Worm (Caenorhabditis elegans) whole organism, late embryonic: ENCODE data around the gene sri-9.

Experiments used
- C08G9.2 ChIP-seq: sonication (generic microtip); optimal IDR thresholded peaks from 2 replicates; lab custom pipeline; 2016; ENCODE audit warnings: mild to moderate bottlenecking, missing genetic modification characterization, moderate library complexity, missing compliant biosample characterization
- C38D4.7 ChIP-seq: fragments of 200-800 bp; sonication (Bioruptor generic); optimal IDR thresholded peaks from 2 replicates; lab custom pipeline; 2018; ENCODE audit warnings: mild to moderate bottlenecking, missing genetic modification characterization, moderate library complexity, missing compliant biosample characterization
- F13H6.1 ChIP-seq: sonication (generic microtip); optimal IDR thresholded peaks from 2 replicates; lab custom pipeline; 2016; ENCODE audit warnings: missing genetic modification characterization, missing compliant biosample characterization
- K02D7.2 ChIP-seq: sonication (generic microtip); optimal IDR thresholded peaks from 2 replicates; lab custom pipeline; 2017; ENCODE audit warnings: mild to moderate bottlenecking, missing genetic modification characterization, missing compliant biosample characterization
- K09A11.1 ChIP-seq: sonication (generic microtip); optimal IDR thresholded peaks from 2 replicates; lab custom pipeline; 2017; ENCODE audit warnings: antibody characterized with exemption, mild to moderate bottlenecking, missing genetic modification characterization, missing compliant biosample characterization; ENCODE audit not compliant: insufficient read depth
- T23F11.4 ChIP-seq: fragments of 200-800 bp; sonication (Bioruptor generic); optimal IDR thresholded peaks from 2 replicates; lab custom pipeline; 2018; ENCODE audit warnings: mild to moderate bottlenecking, missing genetic modification characterization, missing compliant biosample characterization
- ahr-1 ChIP-seq: sonication (generic microtip); optimal IDR thresholded peaks from 2 replicates; lab custom pipeline; 2016; ENCODE audit warnings: missing genetic modification characterization, missing compliant biosample characterization
- ceh-14 ChIP-seq: sonication (generic microtip); optimal IDR thresholded peaks from 2 replicates; lab custom pipeline; 2016; ENCODE audit warnings: missing genotype, missing genetic modification characterization, missing compliant biosample characterization
- ceh-2 ChIP-seq: sonication (generic microtip); optimal IDR thresholded peaks from 2 replicates; lab custom pipeline; 2016; ENCODE audit warnings: missing genotype, missing genetic modification characterization, missing compliant biosample characterization
- ceh-22 ChIP-seq: sonication (generic microtip); optimal IDR thresholded peaks from 2 replicates; lab custom pipeline; 2017; ENCODE audit warnings: missing biosample characterization, missing genetic modification characterization
- ceh-31 ChIP-seq: sonication (generic microtip); optimal IDR thresholded peaks from 2 replicates; lab custom pipeline; 2016; ENCODE audit warnings: missing genetic modification characterization, missing compliant biosample characterization
- ceh-45 ChIP-seq: fragments of 200-800 bp; sonication (Bioruptor generic); IDR thresholded peaks from 2 replicates; pipeline ENCODE4 v1.3.6; 2022; ENCODE audit warnings: missing genetic modification reagents, missing genetic modification characterization, missing compliant biosample characterization
- ceh-48 ChIP-seq: sonication (generic microtip); optimal IDR thresholded peaks from 2 replicates; lab custom pipeline; 2016; ENCODE audit warnings: missing genetic modification characterization, inconsistent platforms, missing compliant biosample characterization
- ceh-6 ChIP-seq: fragments of 200-800 bp; sonication (Bioruptor generic); optimal IDR thresholded peaks from 2 replicates; lab custom pipeline; 2018; ENCODE audit warnings: mild to moderate bottlenecking, missing genetic modification characterization, missing compliant biosample characterization
- ceh-9 ChIP-seq: sonication (generic microtip); optimal IDR thresholded peaks from 2 replicates; lab custom pipeline; 2016; ENCODE audit warnings: mild to moderate bottlenecking, missing genetic modification characterization, inconsistent platforms, missing compliant biosample characterization
- che-1 ChIP-seq: sonication (generic microtip); optimal IDR thresholded peaks from 2 replicates; lab custom pipeline; 2016; ENCODE audit warnings: mild to moderate bottlenecking, missing genetic modification characterization, missing compliant biosample characterization
- dmd-4 ChIP-seq: sonication (generic microtip); optimal IDR thresholded peaks from 2 replicates; lab custom pipeline; 2016; ENCODE audit warnings: borderline replicate concordance, missing genetic modification characterization, missing compliant biosample characterization
- elt-2 ChIP-seq: sonication (generic microtip); optimal IDR thresholded peaks from 2 replicates; lab custom pipeline; 2016; ENCODE audit warnings: missing genetic modification reagents, missing genetic modification characterization, missing compliant biosample characterization
- elt-4 ChIP-seq: sonication (generic microtip); optimal IDR thresholded peaks from 2 replicates; lab custom pipeline; 2016; ENCODE audit warnings: missing genetic modification characterization, missing compliant biosample characterization
- ets-4 ChIP-seq: sonication (generic microtip); optimal IDR thresholded peaks from 2 replicates; lab custom pipeline; 2016; ENCODE audit warnings: missing genetic modification characterization, missing compliant biosample characterization
- fkh-6 ChIP-seq: sonication (generic microtip); optimal IDR thresholded peaks from 2 replicates; lab custom pipeline; 2016; ENCODE audit warnings: missing genetic modification characterization, missing compliant biosample characterization
- hlh-13 ChIP-seq: fragments of 200-800 bp; sonication (Bioruptor generic); optimal IDR thresholded peaks from 2 replicates; lab custom pipeline; 2018; ENCODE audit warnings: mild to moderate bottlenecking, missing genetic modification characterization, missing compliant biosample characterization
- hlh-30 ChIP-seq: sonication (generic microtip); optimal IDR thresholded peaks from 2 replicates; lab custom pipeline; 2017; ENCODE audit warnings: antibody characterized with exemption, missing genetic modification characterization, missing compliant biosample characterization; ENCODE audit not compliant: insufficient read depth
- lin-11 ChIP-seq: fragments of 200-800 bp; sonication (Bioruptor generic); optimal IDR thresholded peaks from 2 replicates; lab custom pipeline; 2018; ENCODE audit warnings: mild to moderate bottlenecking, missing genetic modification characterization, missing compliant biosample characterization
- nfya-1 ChIP-seq: sonication (generic microtip); optimal IDR thresholded peaks from 2 replicates; lab custom pipeline; 2017; ENCODE audit warnings: missing genetic modification characterization, mild to moderate bottlenecking, missing compliant biosample characterization, antibody characterized with exemption, moderate library complexity
- nhr-11 ChIP-seq: fragments of 150-350 bp; optimal IDR thresholded peaks from 2 replicates; lab custom pipeline; 2014; ENCODE audit warnings: missing biosample characterization, missing genetic modification characterization
- odd-2 ChIP-seq: sonication (generic microtip); optimal IDR thresholded peaks from 2 replicates; lab custom pipeline; 2017; ENCODE audit warnings: antibody characterized with exemption, mild to moderate bottlenecking, missing genetic modification characterization, missing compliant biosample characterization
- pat-9 ChIP-seq: fragments of 200-800 bp; sonication (Bioruptor generic); optimal IDR thresholded peaks from 2 replicates; lab custom pipeline; 2018; ENCODE audit warnings: mild to moderate bottlenecking, missing genetic modification characterization, moderate library complexity, missing compliant biosample characterization
- pha-4 ChIP-seq: fragments of 150-350 bp; optimal IDR thresholded peaks from 2 replicates; lab custom pipeline; 2018; ENCODE audit warnings: missing biosample characterization, missing genetic modification reagents, missing genetic modification characterization
- sox-4 ChIP-seq: sonication (generic microtip); optimal IDR thresholded peaks from 2 replicates; lab custom pipeline; 2017; ENCODE audit warnings: mild to moderate bottlenecking, missing genetic modification characterization, inconsistent platforms, missing compliant biosample characterization
- tbx-7 ChIP-seq: sonication (generic microtip); optimal IDR thresholded peaks from 2 replicates; lab custom pipeline; 2016; ENCODE audit warnings: missing genotype, missing genetic modification characterization, missing compliant biosample characterization
- ttx-3 ChIP-seq: sonication (generic microtip); optimal IDR thresholded peaks from 2 replicates; lab custom pipeline; 2016; ENCODE audit warnings: missing genetic modification reagents, missing genetic modification characterization, missing compliant biosample characterization
- zip-5 ChIP-seq: sonication (generic microtip); optimal IDR thresholded peaks from 2 replicates; lab custom pipeline; 2016; ENCODE audit warnings: missing genetic modification characterization, missing compliant biosample characterization

The sri-9 gene

ce11 chrV:17008302-17008701 lies 7.0 kb downstream of the sri-9 start, which contains the start of gene sri-69:
Gene sri-69, minus strand, starts transcription at chrV:17008402.
- TF ChIP-seq K02D7.2 (tag; lab: Kevin White, UChicago), result no peak
- no peak for TF ChIP-seq ets-4 (tag; lab: Kevin White, UChicago)
- TF ChIP-seq ceh-22 (tag; lab: Kevin White, UChicago), result no peak
- TF ChIP-seq C08G9.2 (tag; lab: Kevin White, UChicago), result no peak
- TF ChIP-seq pat-9 (tag; lab: Kevin White, UChicago), result no peak
- TF ChIP-seq ttx-3 (tag; lab: Kevin White, UChicago), result no peak
- no peak for TF ChIP-seq che-1 (tag; lab: Kevin White, UChicago)
- TF ChIP-seq ahr-1 (tag; lab: Kevin White, UChicago), result no peak

DNA sequence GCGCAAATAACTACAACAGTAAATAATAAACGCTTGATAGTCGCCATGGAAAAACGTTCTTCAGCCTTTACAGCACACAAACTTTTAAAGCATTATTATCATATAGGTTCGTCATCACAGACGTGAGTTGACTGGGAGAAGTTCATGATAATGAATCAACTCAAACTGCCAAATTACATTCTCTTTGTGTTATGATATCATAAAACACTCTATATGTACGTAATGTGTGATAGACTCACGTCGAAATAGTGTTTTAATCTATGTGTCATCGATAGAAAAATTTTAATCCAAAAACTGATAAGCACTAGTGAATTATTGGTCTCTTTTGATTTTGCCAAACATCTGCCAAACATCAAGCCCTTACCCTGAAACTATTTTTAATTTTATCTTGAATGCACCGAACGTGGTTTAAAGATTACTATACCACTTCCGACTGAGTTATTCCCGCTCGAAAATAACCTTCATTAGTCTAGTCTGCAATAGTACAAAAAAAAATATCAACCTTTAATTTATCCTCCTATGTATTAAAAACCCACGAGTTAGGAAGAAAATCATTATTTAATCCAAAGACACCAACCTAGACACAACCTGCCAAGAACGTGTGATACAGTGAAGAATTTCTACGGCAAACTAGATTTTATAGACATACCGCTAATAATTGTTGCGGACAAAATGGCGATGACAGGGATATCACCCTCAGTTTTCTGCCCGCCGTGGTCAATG lies 8.2 kb downstream of the sri-9 start, which contains the start of the genes clc-12 and clec-240:
Gene clc-12 (minus strand): TSS at position 47 of the 723 bp plus-strand sequence.
Gene clec-240 (plus strand): TSS at position 673 of the 723 bp plus-strand sequence.
- TF ChIP-seq zip-5 (tag; lab: Kevin White, UChicago), result no peak
- TF ChIP-seq hlh-13, result no peak
- TF ChIP-seq K09A11.1 (tag; lab: Kevin White, UChicago), result no peak
- TF ChIP-seq fkh-6 (tag; lab: Kevin White, UChicago), result no peak
- no peak for TF ChIP-seq lin-11 (tag; lab: Kevin White, UChicago)
- no peak for TF ChIP-seq ceh-45
- TF ChIP-seq hlh-30, result no peak
- no peak for TF ChIP-seq ceh-48 (tag; lab: Kevin White, UChicago)
- TF ChIP-seq sox-4 (tag; lab: Kevin White, UChicago), result no peak
- TF ChIP-seq T23F11.4 (GFP tag; lab: Kevin White, UChicago), result no peak
- no peak for TF ChIP-seq ttx-3 (tag; lab: Kevin White, UChicago)
- TF ChIP-seq ceh-14 (tag; lab: Kevin White, UChicago), result no peak
- no peak for TF ChIP-seq pha-4 (tag; lab: Kevin White, UChicago)
- TF ChIP-seq C38D4.7, result no peak
- TF ChIP-seq ceh-31 (tag; lab: Kevin White, UChicago), result no peak
- no peak for TF ChIP-seq F13H6.1 (tag; lab: Kevin White, UChicago)

DNA sequence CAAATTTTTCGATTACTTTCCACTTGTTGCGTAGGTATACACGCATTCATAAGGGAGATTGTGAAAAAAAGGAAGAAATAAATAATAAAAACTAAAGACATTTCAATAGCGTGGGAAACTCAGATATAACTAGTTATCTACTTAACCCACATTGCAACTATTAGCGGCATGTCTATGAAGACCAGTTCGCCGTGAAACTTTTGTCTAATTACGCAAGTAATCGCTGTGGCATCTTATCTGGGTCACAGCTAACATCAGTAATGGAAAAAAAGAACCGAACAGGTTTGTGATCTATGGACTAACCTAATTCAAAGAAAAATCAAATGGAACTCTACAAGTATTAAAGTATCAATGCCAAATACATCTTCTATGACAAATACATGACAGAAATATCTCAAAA lies 12.0 kb downstream of the sri-9 start, which contains the start of gene clec-241:
Gene clec-241 (minus strand): TSS at position 101 of the 400 bp plus-strand sequence.
- TF ChIP-seq sox-4 (tag; lab: Kevin White, UChicago) (no peak), ets-4 (tag; lab: Kevin White, UChicago) (no peak), nhr-11 (no peak), K02D7.2 (tag; lab: Kevin White, UChicago) (no peak), ceh-6 (GFP tag; lab: Kevin White, UChicago) (no peak), dmd-4 (tag; lab: Kevin White, UChicago) (no peak)
- TF ChIP-seq, all 69 proteins: peak for 0

- no peak for TF ChIP-seq ceh-9 (tag; lab: Kevin White, UChicago)
- peak; percentile 89 for TF ChIP-seq elt-2
- TF ChIP-seq, all 69 proteins: peak for 1
These were observed 12.8 kb downstream of the sri-9 start, which contains the start of gene clc-13 for ce11 chrV:17014050-17014449. Gene clc-13, plus strand, starts transcription at chrV:17014408.

- TF ChIP-seq K09A11.1 (tag; lab: Kevin White, UChicago) (no peak), ceh-9 (tag; lab: Kevin White, UChicago) (no peak)
These were observed 15.5 kb downstream of the sri-9 start, which contains the start of gene srh-97 for ce11 chrV:17016787-17017186. Gene srh-97, plus strand, starts transcription at chrV:17017087.

DNA sequence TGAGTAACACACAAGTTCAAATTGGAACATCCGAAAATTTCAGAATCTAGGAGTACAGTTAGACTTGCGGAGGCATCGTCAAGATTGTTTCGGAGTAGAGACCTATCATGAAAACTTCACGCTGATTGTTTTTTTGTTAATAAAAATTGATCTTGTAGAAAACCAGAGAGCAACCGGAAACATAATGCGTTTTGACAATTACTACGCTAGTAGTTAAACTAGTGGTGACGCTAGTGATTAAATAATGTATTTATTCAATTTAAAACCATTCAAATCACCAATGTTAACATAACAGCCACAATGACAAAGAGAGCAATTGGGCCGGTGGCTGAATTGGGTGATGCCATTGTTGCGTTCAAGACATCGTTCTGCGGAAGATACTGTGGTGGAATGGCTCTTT lies 18.4 kb downstream of the sri-9 start, which contains the start of gene F49H6.17:
Gene F49H6.17 (plus strand): TSS at position 301 of the 400 bp plus-strand sequence.
- no peak for TF ChIP-seq tbx-7 (tag; lab: Kevin White, UChicago)
- no peak for TF ChIP-seq nhr-11
- TF ChIP-seq elt-4 (tag; lab: Kevin White, UChicago), result no peak
- TF ChIP-seq che-1 (tag; lab: Kevin White, UChicago), result no peak
- no peak for TF ChIP-seq odd-2 (tag; lab: Kevin White, UChicago)
- TF ChIP-seq pha-4 (tag; lab: Kevin White, UChicago), result no peak
- no peak for TF ChIP-seq ceh-2 (tag; lab: Kevin White, UChicago)
- TF ChIP-seq nfya-1 (tag; lab: Kevin White, UChicago), result no peak
